Fruit fly (Drosophila melanogaster) whole organism, embryonic: ENCODE data around the gene enc.

ENCODE experiments used
- Abd-B ChIP-seq: fragments of 200-800 bp; sonication (Bioruptor generic); optimal IDR thresholded peaks from 2 replicates; lab custom pipeline; 2018; ENCODE audit warnings: missing biosample characterization, mild to moderate bottlenecking, missing genetic modification characterization, moderate library complexity
- Ada2b ChIP-seq: fragments of 200-800 bp; sonication (Bioruptor generic); IDR thresholded peaks from 2 replicates; pipeline ENCODE4 v1.3.6; 2022; ENCODE audit warnings: missing biosample characterization, missing genetic modification characterization
- Aef1 ChIP-seq: fragments of 200-800 bp; sonication (Bioruptor generic); IDR thresholded peaks from 3 replicates; pipeline ENCODE4 v1.3.6; 2022; ENCODE audit warnings: missing biosample characterization, missing genetic modification characterization
- CG12236 ChIP-seq: fragments of 200-800 bp; sonication (Bioruptor generic); optimal IDR thresholded peaks from 2 replicates; lab custom pipeline; 2016; ENCODE audit warnings: missing biosample characterization, missing genetic modification characterization
- CG12391 ChIP-seq: fragments of 200-800 bp; sonication (Bioruptor generic); optimal IDR thresholded peaks from 3 replicates; lab custom pipeline; 2018; ENCODE audit warnings: missing biosample characterization, mild to moderate bottlenecking, missing genetic modification characterization, moderate library complexity
- CG13296 ChIP-seq: fragments of 200-800 bp; sonication (Bioruptor generic); optimal IDR thresholded peaks from 3 replicates; lab custom pipeline; 2018; ENCODE audit warnings: missing biosample characterization, mild to moderate bottlenecking, missing genetic modification characterization
- CG13424 ChIP-seq: fragments of 200-800 bp; sonication (Bioruptor generic); optimal IDR thresholded peaks from 2 replicates; lab custom pipeline; 2019; ENCODE audit warnings: missing biosample characterization, mild to moderate bottlenecking, missing genetic modification characterization, moderate library complexity
- CG16779 ChIP-seq: fragments of 200-800 bp; sonication (Bioruptor generic); IDR thresholded peaks from 2 replicates; pipeline ENCODE4 v1.3.6; 2022; ENCODE audit warnings: missing biosample characterization, missing genetic modification characterization
- CG17186 ChIP-seq: fragments of 200-800 bp; sonication (Bioruptor generic); optimal IDR thresholded peaks from 3 replicates; lab custom pipeline; 2017; ENCODE audit warnings: missing biosample characterization, missing genetic modification reagents, missing genetic modification characterization
- CG17361 ChIP-seq: fragments of 200-800 bp; sonication (Bioruptor generic); IDR thresholded peaks from 3 replicates; pipeline ENCODE4 v1.3.6; 2022; ENCODE audit warnings: missing biosample characterization, missing genetic modification characterization
- CG17385 ChIP-seq: fragments of 200-800 bp; sonication (Bioruptor generic); optimal IDR thresholded peaks from 3 replicates; lab custom pipeline; 2018; ENCODE audit warnings: missing biosample characterization, mild to moderate bottlenecking, missing genetic modification characterization
- CG2120 ChIP-seq: fragments of 200-800 bp; sonication (Bioruptor generic); optimal IDR thresholded peaks from 3 replicates; lab custom pipeline; 2016; ENCODE audit warnings: missing biosample characterization, missing genetic modification characterization
- CG30020 ChIP-seq: fragments of 200-800 bp; optimal IDR thresholded peaks from 2 replicates; lab custom pipeline; 2019; ENCODE audit warnings: missing biosample characterization, mild to moderate bottlenecking, missing genetic modification characterization, moderate library complexity
- CG30403 ChIP-seq: fragments of 200-800 bp; sonication (Bioruptor generic); optimal IDR thresholded peaks from 3 replicates; lab custom pipeline; 2016; ENCODE audit warnings: missing biosample characterization, missing genetic modification characterization
- CG30431 ChIP-seq: fragments of 200-800 bp; sonication (Bioruptor generic); optimal IDR thresholded peaks from 2 replicates; lab custom pipeline; 2017; ENCODE audit warnings: missing biosample characterization, missing genetic modification characterization
- CG31388 ChIP-seq: fragments of 200-800 bp; sonication (Bioruptor generic); optimal IDR thresholded peaks from 2 replicates; lab custom pipeline; 2016; ENCODE audit warnings: missing biosample characterization, missing genetic modification characterization
- CG32767 ChIP-seq: fragments of 200-800 bp; sonication (Bioruptor generic); IDR thresholded peaks from 2 replicates; pipeline ENCODE4 v1.3.6; 2022; ENCODE audit warnings: missing biosample characterization, missing genetic modification characterization
- CG43689 ChIP-seq: fragments of 200-800 bp; sonication (Bioruptor generic); IDR thresholded peaks from 2 replicates; pipeline ENCODE4 v1.3.6; 2022; ENCODE audit warnings: missing biosample characterization, missing genetic modification characterization
- CG6654 ChIP-seq: fragments of 200-800 bp; sonication (Bioruptor generic); optimal IDR thresholded peaks from 2 replicates; lab custom pipeline; 2017; ENCODE audit warnings: missing biosample characterization, mild to moderate bottlenecking, missing genetic modification characterization
- CG6791 ChIP-seq: fragments of 200-800 bp; sonication (Bioruptor generic); IDR thresholded peaks from 3 replicates; pipeline ENCODE4 v1.3.6; 2022; ENCODE audit warnings: missing biosample characterization, missing genetic modification characterization; ENCODE audit not compliant: partially characterized antibody
- CG8290 ChIP-seq, 3 experiments: fragments of 200-800 bp; sonication (Bioruptor generic); optimal IDR thresholded peaks; 2 replicates each; lab custom pipeline; 2016 to 2019; ENCODE audit warnings: missing biosample characterization in 3 of 3, missing genetic modification characterization in 3 of 3, mild to moderate bottlenecking in 2 of 3, moderate library complexity in 1 of 3
- Chrac-16 ChIP-seq: fragments of 200-800 bp; sonication (Bioruptor generic); optimal IDR thresholded peaks from 3 replicates; lab custom pipeline; 2016; ENCODE audit warnings: missing biosample characterization, missing genetic modification characterization
- Dad ChIP-seq: fragments of 200-800 bp; sonication (Bioruptor generic); optimal IDR thresholded peaks from 3 replicates; lab custom pipeline; 2016; ENCODE audit warnings: missing biosample characterization, missing genetic modification characterization
- Deaf1 ChIP-seq: fragments of 200-800 bp; optimal IDR thresholded peaks from 3 replicates; lab custom pipeline; 2019; ENCODE audit warnings: missing biosample characterization, mild to moderate bottlenecking, missing genetic modification characterization, moderate library complexity
- Ets65A ChIP-seq: fragments of 200-800 bp; sonication (Bioruptor generic); peaks from one replicate; lab custom pipeline; 2016; ENCODE audit warnings: missing biosample characterization, missing genetic modification characterization
- HLH54F ChIP-seq: fragments of 200-800 bp; sonication (Bioruptor generic); optimal IDR thresholded peaks from 3 replicates; lab custom pipeline; 2016; ENCODE audit warnings: missing biosample characterization, missing genetic modification characterization
- Hmr ChIP-seq: fragments of 200-800 bp; sonication (Bioruptor generic); optimal IDR thresholded peaks from 3 replicates; lab custom pipeline; 2017; ENCODE audit warnings: mild to moderate bottlenecking, missing biosample characterization, missing genetic modification reagents, missing genetic modification characterization
- Hr39 ChIP-seq: fragments of >200 bp; optimal IDR thresholded peaks from 2 replicates; lab custom pipeline; 2017
- NC2β ChIP-seq: fragments of 200-800 bp; sonication (Bioruptor generic); optimal IDR thresholded peaks from 2 replicates; lab custom pipeline; 2016; ENCODE audit warnings: missing biosample characterization, missing genetic modification characterization
- NK7.1 ChIP-seq: fragments of 200-800 bp; sonication (Bioruptor generic); optimal IDR thresholded peaks from 3 replicates; lab custom pipeline; 2016; ENCODE audit warnings: missing biosample characterization, missing genetic modification characterization
- Oaz ChIP-seq: fragments of 200-800 bp; sonication (Bioruptor generic); IDR thresholded peaks from 2 replicates; pipeline ENCODE4 v1.3.6; 2022; ENCODE audit warnings: missing biosample characterization, missing genetic modification characterization
- Oli ChIP-seq: fragments of 200-800 bp; sonication (Bioruptor generic); optimal IDR thresholded peaks from 2 replicates; lab custom pipeline; 2018; ENCODE audit warnings: missing biosample characterization, mild to moderate bottlenecking, missing genetic modification characterization, moderate library complexity
- PHDP ChIP-seq: fragments of 200-800 bp; sonication (Bioruptor generic); optimal IDR thresholded peaks from 3 replicates; lab custom pipeline; 2018; ENCODE audit warnings: missing biosample characterization, mild to moderate bottlenecking, missing genetic modification characterization, moderate library complexity
- Rfx ChIP-seq: fragments of 200-800 bp; sonication (Bioruptor generic); IDR thresholded peaks from 2 replicates; pipeline ENCODE4 v1.3.6; 2022; ENCODE audit warnings: missing biosample characterization, missing genetic modification characterization
- Scr ChIP-seq: fragments of 200-800 bp; sonication (Bioruptor generic); IDR thresholded peaks from 2 replicates; pipeline ENCODE4 v1.3.6; 2022; ENCODE audit warnings: missing biosample characterization, missing genetic modification characterization; ENCODE audit not compliant: partially characterized antibody
- Sry-δ ChIP-seq: fragments of 200-800 bp; sonication (Bioruptor generic); optimal IDR thresholded peaks from 2 replicates; lab custom pipeline; 2016; ENCODE audit warnings: missing biosample characterization, missing genetic modification characterization
- Trl ChIP-seq, 3 experiments: fragments of >200 bp in 2 of 3; fragments of 200-800 bp in 1 of 3; sonication (Bioruptor generic) in 1 of 3; optimal IDR thresholded peaks; 2 replicates in 1 of 3; 3 replicates in 2 of 3; lab custom pipeline; 2016 to 2017; ENCODE audit warnings: missing biosample characterization in 1 of 3, missing genetic modification characterization in 1 of 3
- bsh ChIP-seq, 2 experiments: fragments of 200-800 bp; sonication (Bioruptor generic); optimal IDR thresholded peaks; 2 replicates each; lab custom pipeline; 2017 to 2018; ENCODE audit warnings: mild to moderate bottlenecking in 2 of 2, missing biosample characterization in 2 of 2, missing genetic modification characterization in 2 of 2, moderate library complexity in 1 of 2
- cas ChIP-seq: fragments of 200-800 bp; sonication (Bioruptor generic); IDR thresholded peaks from 2 replicates; pipeline ENCODE4 v1.3.6; 2022; ENCODE audit warnings: missing biosample characterization, missing genetic modification characterization
- caup ChIP-seq: fragments of 200-800 bp; sonication (Bioruptor generic); optimal IDR thresholded peaks from 3 replicates; lab custom pipeline; 2017; ENCODE audit warnings: missing biosample characterization, mild to moderate bottlenecking, missing genetic modification characterization, moderate library complexity; ENCODE audit not compliant: severe bottlenecking
- ci ChIP-seq: fragments of 200-800 bp; sonication (Bioruptor generic); IDR thresholded peaks from 3 replicates; pipeline ENCODE4 v1.3.6; 2022; ENCODE audit warnings: missing biosample characterization, missing genetic modification characterization
- exex ChIP-seq: fragments of 200-800 bp; sonication (Bioruptor generic); optimal IDR thresholded peaks from 4 replicates; lab custom pipeline; 2018; ENCODE audit warnings: missing biosample characterization, mild to moderate bottlenecking, missing genetic modification characterization, moderate library complexity
- gem ChIP-seq: fragments of 200-800 bp; sonication (Bioruptor generic); optimal IDR thresholded peaks from 2 replicates; lab custom pipeline; 2019; ENCODE audit warnings: missing biosample characterization, mild to moderate bottlenecking, missing genetic modification characterization, moderate library complexity
- h ChIP-seq: fragments of >200 bp; optimal IDR thresholded peaks from 2 replicates; lab custom pipeline; 2017
- hbn ChIP-seq: fragments of 200-800 bp; sonication (Bioruptor generic); IDR thresholded peaks from 2 replicates; pipeline ENCODE4 v1.3.6; 2022; ENCODE audit warnings: missing biosample characterization, missing genetic modification characterization; ENCODE audit not compliant: partially characterized antibody
- klu ChIP-seq: fragments of 200-800 bp; sonication (Bioruptor generic); IDR thresholded peaks from 2 replicates; pipeline ENCODE4 v1.3.6; 2022; ENCODE audit warnings: missing biosample characterization, missing genetic modification characterization
- shn ChIP-seq: fragments of 200-800 bp; sonication (Bioruptor generic); optimal IDR thresholded peaks from 3 replicates; lab custom pipeline; 2016; ENCODE audit warnings: missing biosample characterization, missing genetic modification characterization
- sna ChIP-seq: fragments of 200-800 bp; sonication (Bioruptor generic); IDR thresholded peaks from 2 replicates; pipeline ENCODE4 v1.3.6; 2022; ENCODE audit warnings: missing biosample characterization, missing genetic modification characterization; ENCODE audit not compliant: partially characterized antibody
- tio ChIP-seq: fragments of 200-800 bp; sonication (Bioruptor generic); optimal IDR thresholded peaks from 2 replicates; lab custom pipeline; 2017; ENCODE audit warnings: missing biosample characterization, missing genetic modification characterization, inconsistent platforms
- toy ChIP-seq: fragments of 200-800 bp; sonication (Bioruptor generic); IDR thresholded peaks from 2 replicates; pipeline ENCODE4 v1.3.6; 2022; ENCODE audit warnings: missing biosample characterization, missing genetic modification characterization
- vfl ChIP-seq: fragments of 200-800 bp; sonication (Bioruptor generic); optimal IDR thresholded peaks from 2 replicates; lab custom pipeline; 2016; ENCODE audit warnings: missing biosample characterization, missing genetic modification characterization

enc gene

dm6 chr3L:3797681-3798080, 20.8 kb upstream of the enc start (continued):
- TF ChIP-seq Oli (peak; percentile 6), CG8290 (GFP tag; optimal IDR thresholded peaks at IDR 0.05; lab: Kevin White, UChicago) (no peak), CG8290 (tag; optimal IDR thresholded peaks at IDR 0.05; lab: Kevin White, UChicago) (peak in 1 of 2 experiments; percentile 59), CG12236 (GFP tag; lab: Kevin White, UChicago) (no peak), ci (GFP tag; lab: Robert Waterston, UW) (0 out of 3 replicates have a peak, but pooled peaks have one; percentile 40), h (no peak), CG6654 (GFP tag; lab: Kevin White, UChicago) (no peak), Ets65A (GFP tag; lab: Kevin White, UChicago) (peak; percentile 91), HLH54F (GFP tag; lab: Kevin White, UChicago) (no peak), Hr39 (lab: Kevin White, UChicago) (no peak), PHDP (tag; lab: Kevin White, UChicago) (peak; percentile 11), shn (GFP tag; lab: Kevin White, UChicago) (no peak), CG32767 (GFP tag; lab: Robert Waterston, UW) (no peak), Scr (GFP tag; lab: Robert Waterston, UW) (no peak), bsh (GFP tag; optimal IDR thresholded peaks at IDR 0.05; lab: Kevin White, UChicago) (peak in 1 of 2 experiments; percentile 11), Oaz (GFP tag; lab: Robert Waterston, UW) (no peak), CG31388 (GFP tag; lab: Kevin White, UChicago) (no peak), Dad (GFP tag; lab: Kevin White, UChicago) (no peak), Sry-δ (GFP tag; lab: Kevin White, UChicago) (no peak), exex (tag; lab: Kevin White, UChicago) (no peak), Rfx (0 out of 2 replicates have a peak, but pooled peaks have one; percentile 12), CG6791 (GFP tag; lab: Robert Waterston, UW) (no peak), Abd-B (GFP tag; lab: Kevin White, UChicago) (peak; percentile 9), CG43689 (GFP tag; lab: Robert Waterston, UW) (no peak), sna (no peak), CG17385 (GFP tag; lab: Kevin White, UChicago) (no peak)

dm6 chr3L:3798488-3798887, 20.0 kb upstream of the enc start:
- no peak for TF ChIP-seq CG30020 (tag; lab: Kevin White, UChicago)
- no peak for TF ChIP-seq NK7.1 (GFP tag; lab: Kevin White, UChicago)
- no peak for TF ChIP-seq NC2β (GFP tag; lab: Kevin White, UChicago)
- 0 out of 3 replicates have a peak, but pooled peaks have one; percentile 11 for TF ChIP-seq CG17361 (GFP tag; lab: Robert Waterston, UW)
- peak; percentile 20 for TF ChIP-seq CG13424 (tag; lab: Kevin White, UChicago)
- no peak for TF ChIP-seq Deaf1
- peak; percentile 16 for TF ChIP-seq tio
- TF ChIP-seq gem: peak; percentile 51
- no peak for TF ChIP-seq Chrac-16 (GFP tag; lab: Kevin White, UChicago)
- no peak for TF ChIP-seq toy (GFP tag; lab: Robert Waterston, UW)
- no peak for TF ChIP-seq CG30431
- TF ChIP-seq cas (GFP tag; lab: Robert Waterston, UW): no peak
- TF ChIP-seq CG13296 (GFP tag; lab: Kevin White, UChicago): no peak
- TF ChIP-seq Ada2b (GFP tag; lab: Robert Waterston, UW): 0 out of 2 replicates have a peak, but pooled peaks have one; percentile 37
- peak; percentile 29 for TF ChIP-seq PHDP (tag; lab: Kevin White, UChicago)
- TF ChIP-seq Hmr (GFP tag; lab: Kevin White, UChicago): peak; percentile 35
- no peak for TF ChIP-seq klu (GFP tag; lab: Robert Waterston, UW)
- TF ChIP-seq vfl (GFP tag; lab: Kevin White, UChicago): no peak
- TF ChIP-seq Trl (optimal IDR thresholded peaks at IDR 0.05; lab: Kevin White, UChicago): no peak
- TF ChIP-seq Trl (GFP tag; optimal IDR thresholded peaks at IDR 0.05; lab: Kevin White, UChicago): no peak
- TF ChIP-seq hbn (GFP tag; lab: Robert Waterston, UW): no peak
- TF ChIP-seq CG16779 (GFP tag; lab: Robert Waterston, UW): no peak
- no peak for TF ChIP-seq caup (GFP tag; lab: Kevin White, UChicago)
- TF ChIP-seq CG30403: peak; percentile 28
- TF ChIP-seq Aef1 (GFP tag; lab: Robert Waterston, UW): no peak
- no peak for TF ChIP-seq CG17186 (GFP tag; lab: Kevin White, UChicago)
- TF ChIP-seq CG12391: peak; percentile 14
- peak; percentile 5 for TF ChIP-seq CG2120 (GFP tag; lab: Kevin White, UChicago)
